Worm (Caenorhabditis elegans): ENCODE results near the gene nhr-229.
"Not testable (repeated sequence)": the region's sequence is repeated elsewhere in the genome, so short reads cannot be mapped to it uniquely, and the experiment has no call there.

nhr-229 gene

ce11 chrIV:17030494-17030893, at the start of gene nhr-229:
Gene nhr-229 (minus strand): TSS chrIV:17030594.
- TF ChIP-seq mab-5 (tag; optimal IDR thresholded peaks at IDR 0.05) (no peak), nhr-2 (tag; optimal IDR thresholded peaks at IDR 0.05) (no peak), elt-3 (tag; optimal IDR thresholded peaks at IDR 0.05) (no peak), ceh-39 (tag; optimal IDR thresholded peaks at IDR 0.05) (no peak), hlh-1 (tag; optimal IDR thresholded peaks at IDR 0.05) (no peak), snpc-4 (tag; optimal IDR thresholded peaks at IDR 0.05) (no peak), nhr-237 (tag; optimal IDR thresholded peaks at IDR 0.05) (no peak)

ce11 chrIV:17078649-17079048, 48.3 kb upstream of the nhr-229 start, which contains the start of gene Y116A8C.25:
Gene Y116A8C.25 (minus strand): TSS chrIV:17078749.
- TF ChIP-seq lin-32 (GFP tag; optimal IDR thresholded peaks at IDR 0.05) (no peak), mab-5 (tag; optimal IDR thresholded peaks at IDR 0.05) (no peak), lin-13 (tag; optimal IDR thresholded peaks at IDR 0.05) (no peak), unc-120 (tag; optimal IDR thresholded peaks at IDR 0.05; ENCODE audit: poor library complexity, severe bottlenecking) (no peak), drap-1 (GFP tag; optimal IDR thresholded peaks at IDR 0.05) (no peak), nhr-76 (tag; optimal IDR thresholded peaks at IDR 0.05) (no peak)

DNA sequence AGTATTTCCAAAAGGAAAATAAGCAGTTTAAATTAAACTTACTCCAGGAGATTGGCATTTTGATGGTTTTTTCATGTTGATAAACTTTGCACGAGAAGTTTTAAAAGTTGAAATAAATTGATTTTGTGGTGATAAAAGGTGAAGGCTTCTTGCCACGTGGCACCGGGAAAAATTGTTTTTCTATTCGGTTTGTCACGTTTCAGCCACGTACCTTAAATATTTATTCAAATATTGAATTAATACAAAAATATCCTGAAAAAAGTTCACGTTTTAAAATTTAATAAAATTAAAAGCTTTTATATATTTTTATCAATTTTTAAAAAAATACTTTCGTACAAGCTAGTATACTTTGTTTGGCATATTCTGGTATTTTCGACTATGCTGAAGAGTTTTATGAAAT, 40.4 kb upstream of the nhr-229 start, which contains the start of gene Y116A8C.24:
TSS of gene Y116A8C.24 (minus strand) at position 101 of the 400 bp plus-strand sequence.
- TF ChIP-seq lin-32 (GFP tag; optimal IDR thresholded peaks at IDR 0.05); ceh-39 (tag; optimal IDR thresholded peaks at IDR 0.05); elt-1 (tag; optimal IDR thresholded peaks at IDR 0.05; ENCODE audit: borderline replicate concordance, insufficient read depth): not testable (repeated sequence)

DNA sequence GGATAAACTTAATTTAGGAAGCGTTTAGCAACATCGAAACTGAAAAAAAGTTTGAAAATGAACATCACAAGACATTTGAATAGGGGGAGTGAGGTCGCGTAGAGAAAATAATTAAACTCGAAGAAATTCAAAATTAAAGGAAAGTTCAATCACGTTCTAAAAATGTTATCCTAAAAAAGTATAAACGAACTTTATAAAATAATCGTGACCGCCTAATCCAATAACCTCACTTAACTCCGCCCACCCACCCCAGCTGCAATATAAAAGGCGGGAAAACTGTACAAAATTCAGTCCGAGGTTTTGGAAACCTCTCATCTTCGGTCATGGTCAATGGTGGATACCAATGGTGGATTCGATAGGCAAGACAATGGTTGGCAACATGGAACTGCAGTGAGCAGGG, 34.5 kb upstream of the nhr-229 start, which contains the start of gene Y116A8C.465:
TSS of gene Y116A8C.465 (plus strand) at position 301 of the 400 bp plus-strand sequence.
- TF ChIP-seq ceh-39, lsy-2, mls-2 (tag; optimal IDR thresholded peaks at IDR 0.05): not testable (repeated sequence)

DNA sequence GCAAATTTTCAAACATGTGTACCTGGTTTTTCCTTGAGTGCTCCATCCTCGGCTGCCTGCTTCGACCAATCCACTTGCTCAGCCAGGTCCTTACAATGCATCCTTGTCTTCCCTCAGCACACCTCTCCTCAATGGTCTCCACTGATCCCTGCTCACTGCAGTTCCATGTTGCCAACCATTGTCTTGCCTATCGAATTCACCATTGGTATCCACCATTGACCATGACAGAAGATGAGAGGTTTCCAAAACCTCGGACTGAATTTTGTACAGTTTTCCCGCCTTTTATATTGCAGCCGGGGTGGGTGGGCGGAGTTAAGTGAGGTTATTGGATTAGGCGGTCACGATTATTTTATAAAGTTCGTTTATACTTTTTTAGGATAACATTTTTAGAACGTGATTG, 33.3 kb upstream of the nhr-229 start, which contains the start of gene Y116A8C.467:
TSS of gene Y116A8C.467 (minus strand) at position 101 of the 400 bp plus-strand sequence.
- TF ChIP-seq nhr-237 (tag; optimal IDR thresholded peaks at IDR 0.05); ceh-43 (GFP tag; optimal IDR thresholded peaks at IDR 0.05); lin-13 (tag; optimal IDR thresholded peaks at IDR 0.05): not testable (repeated sequence)

DNA sequence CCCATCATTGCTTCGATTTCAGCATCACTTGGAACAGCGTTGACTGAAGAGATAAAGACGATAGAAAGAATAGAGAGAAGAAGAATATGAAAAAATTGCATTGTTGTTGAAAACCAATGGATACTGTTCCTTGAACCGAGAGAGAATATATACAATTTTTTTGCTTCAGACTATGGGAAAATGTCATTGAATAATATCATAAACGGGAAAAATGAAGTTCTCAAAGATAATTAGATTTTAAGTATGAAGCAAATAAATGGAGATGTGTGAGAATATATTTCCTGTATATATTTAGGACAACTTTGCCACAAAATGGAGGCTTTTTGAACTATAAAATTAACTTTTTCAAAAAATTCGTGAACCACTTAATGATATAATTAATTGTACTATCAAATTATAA, 27.6 kb upstream of the nhr-229 start, which contains the start of gene Y116A8C.44:
TSS of gene Y116A8C.44 (minus strand) at position 101 of the 400 bp plus-strand sequence.
- TF ChIP-seq mep-1 (tag; optimal IDR thresholded peaks at IDR 0.05) (no peak), nhr-2 (tag; optimal IDR thresholded peaks at IDR 0.05) (no peak), pha-4 (tag; optimal IDR thresholded peaks at IDR 0.05) (no peak), flh-1 (GFP tag; optimal IDR thresholded peaks at IDR 0.05) (no peak), mls-2 (tag; optimal IDR thresholded peaks at IDR 0.05) (no peak), ces-1 (GFP tag; optimal IDR thresholded peaks at IDR 0.05) (no peak), blmp-1 (tag; optimal IDR thresholded peaks at IDR 0.05) (no peak), elt-3 (tag; optimal IDR thresholded peaks at IDR 0.05) (no peak), zip-8 (tag; optimal IDR thresholded peaks at IDR 0.05) (no peak), ham-2 (GFP tag; optimal IDR thresholded peaks at IDR 0.05) (no peak), unc-120 (tag; optimal IDR thresholded peaks at IDR 0.05; ENCODE audit: poor library complexity, severe bottlenecking) (no peak), hlh-1 (tag; optimal IDR thresholded peaks at IDR 0.05) (no peak), lin-13 (tag; optimal IDR thresholded peaks at IDR 0.05) (no peak), lin-32 (GFP tag; optimal IDR thresholded peaks at IDR 0.05) (no peak), nhr-237 (tag; optimal IDR thresholded peaks at IDR 0.05) (no peak), nhr-12 (tag; optimal IDR thresholded peaks at IDR 0.05) (no peak)

- TF ChIP-seq ceh-43 (GFP tag; optimal IDR thresholded peaks at IDR 0.05) (no peak), zip-8 (tag; optimal IDR thresholded peaks at IDR 0.05) (no peak)
Measured at ce11 chrIV:17053261-17053660, 22.9 kb upstream of the nhr-229 start, which contains the start of gene Y116A8C.23. Gene Y116A8C.23 (plus strand): TSS chrIV:17053561.

ce11 chrIV:17048257-17048656, 17.9 kb upstream of the nhr-229 start, which contains the start of gene athp-3:
Gene athp-3 (minus strand): TSS chrIV:17048357.
- no peak for TF ChIP-seq mls-2 (tag; optimal IDR thresholded peaks at IDR 0.05)
- TF ChIP-seq ceh-43 (GFP tag; optimal IDR thresholded peaks at IDR 0.05), result no peak
- TF ChIP-seq unc-120 (tag; optimal IDR thresholded peaks at IDR 0.05; ENCODE audit: poor library complexity, severe bottlenecking), result no peak
- TF ChIP-seq pha-4 (tag; optimal IDR thresholded peaks at IDR 0.05), result no peak
- TF ChIP-seq ztf-11 (tag; optimal IDR thresholded peaks at IDR 0.05), result no peak
- TF ChIP-seq nhr-237 (tag; optimal IDR thresholded peaks at IDR 0.05), result no peak
- no peak for TF ChIP-seq hlh-1 (tag; optimal IDR thresholded peaks at IDR 0.05)
- no peak for TF ChIP-seq ceh-83 (GFP tag; optimal IDR thresholded peaks at IDR 0.05)
- no peak for TF ChIP-seq sem-2 (GFP tag; optimal IDR thresholded peaks at IDR 0.05)
- TF ChIP-seq lsy-2 (tag; optimal IDR thresholded peaks at IDR 0.05), result no peak
- TF ChIP-seq tbx-8 (GFP tag; optimal IDR thresholded peaks at IDR 0.05), result no peak
- no peak for TF ChIP-seq lin-13 (tag; optimal IDR thresholded peaks at IDR 0.05)
- TF ChIP-seq lin-32 (GFP tag; optimal IDR thresholded peaks at IDR 0.05), result no peak
- no peak for TF ChIP-seq elt-3 (tag; optimal IDR thresholded peaks at IDR 0.05)
- TF ChIP-seq nhr-76 (tag; optimal IDR thresholded peaks at IDR 0.05), result no peak
- TF ChIP-seq flh-1 (GFP tag; optimal IDR thresholded peaks at IDR 0.05), result no peak
- no peak for TF ChIP-seq bed-3 (GFP tag; optimal IDR thresholded peaks at IDR 0.05)
- no peak for TF ChIP-seq nhr-28 (tag; optimal IDR thresholded peaks at IDR 0.05)
